Worm (Caenorhabditis elegans) whole organism, L4/young adult: ENCODE data around the gene T22F3.7.
"Not testable (repeated sequence)": the region's sequence is repeated elsewhere in the genome, so short reads cannot be mapped to it uniquely, and the experiment has no call there.

Experiments used
- W03F9.2 ChIP-seq: fragments of 150-350 bp; optimal IDR thresholded peaks from 2 replicates; lab custom pipeline; 2014; ENCODE audit warnings: missing biosample characterization, missing genetic modification characterization
- dao-5 ChIP-seq: sonication (generic microtip); optimal IDR thresholded peaks from 2 replicates; lab custom pipeline; 2016; ENCODE audit warnings: missing genotype, missing genetic modification characterization, moderate library complexity, missing compliant biosample characterization
- him-1 ChIP-seq: sonication (generic microtip); optimal IDR thresholded peaks from 2 replicates; lab custom pipeline; 2016; ENCODE audit warnings: missing genotype, missing genetic modification reagents, missing genetic modification characterization, missing compliant biosample characterization

T22F3.7 gene

ce11 chrV:3614397-3614796 lies 13.9 kb upstream of the T22F3.7 start, which contains the start of gene T22F3.11:
TSS of gene T22F3.11 (minus strand) at chrV:3614553.
- TF ChIP-seq W03F9.2 (tag; lab: Kevin White, UChicago) (no peak), dao-5 (no peak), him-1 (tag; lab: Kevin White, UChicago) (no peak)

- TF ChIP-seq him-1 (tag; lab: Kevin White, UChicago), result no peak
- TF ChIP-seq dao-5, result no peak
Measured at ce11 chrV:3613042-3613441, 12.6 kb upstream of the T22F3.7 start.

ce11 chrV:3611654-3612053 lies 11.2 kb upstream of the T22F3.7 start, which contains the start of gene T22F3.10:
TSS of gene T22F3.10 (minus strand) at chrV:3611754.
- TF ChIP-seq him-1 (tag; lab: Kevin White, UChicago) (no peak), dao-5 (no peak), W03F9.2 (tag; lab: Kevin White, UChicago) (no peak)

- TF ChIP-seq dao-5, result no peak
- no peak for TF ChIP-seq him-1 (tag; lab: Kevin White, UChicago)
- no peak for TF ChIP-seq W03F9.2 (tag; lab: Kevin White, UChicago)
Measured at ce11 chrV:3610709-3611108, 10.2 kb upstream of the T22F3.7 start.

ce11 chrV:3606391-3606790 lies 5.9 kb upstream of the T22F3.7 start:
- TF ChIP-seq him-1 (tag; lab: Kevin White, UChicago) (no peak), dao-5 (no peak), W03F9.2 (tag; lab: Kevin White, UChicago) (no peak)

- TF ChIP-seq W03F9.2 (tag; lab: Kevin White, UChicago), result no peak
- TF ChIP-seq dao-5, result no peak
- no peak for TF ChIP-seq him-1 (tag; lab: Kevin White, UChicago)
Measured at ce11 chrV:3605325-3605724, 4.9 kb upstream of the T22F3.7 start, which contains the start of gene T22F3.8. TSS of gene T22F3.8 (minus strand) at chrV:3605425.

- not testable (repeated sequence) for TF ChIP-seq him-1 (tag; lab: Kevin White, UChicago); W03F9.2 (tag; lab: Kevin White, UChicago); dao-5
Measured at ce11 chrV:3597052-3597451, 3.4 kb downstream of the T22F3.7 start, which contains the start of gene srh-212. TSS of gene srh-212 (minus strand) at chrV:3597152.

ce11 chrV:3594936-3595335 lies 5.5 kb downstream of the T22F3.7 start, which contains the start of gene srh-213:
TSS of gene srh-213 (minus strand) at chrV:3595036.
- TF ChIP-seq dao-5 (no peak), him-1 (tag; lab: Kevin White, UChicago) (no peak), W03F9.2 (tag; lab: Kevin White, UChicago) (no peak)

- TF ChIP-seq W03F9.2 (tag; lab: Kevin White, UChicago) (no peak), dao-5 (no peak), him-1 (tag; lab: Kevin White, UChicago) (no peak)
Measured at ce11 chrV:3592099-3592498, 8.4 kb downstream of the T22F3.7 start, which contains the start of gene T22F3.12. TSS of gene T22F3.12 (minus strand) at chrV:3592199.

- TF ChIP-seq dao-5 (no peak), W03F9.2 (tag; lab: Kevin White, UChicago) (no peak), him-1 (tag; lab: Kevin White, UChicago) (no peak)
Measured at ce11 chrV:3588223-3588622, 12.2 kb downstream of the T22F3.7 start.

- TF ChIP-seq dao-5 (no peak), W03F9.2 (tag; lab: Kevin White, UChicago) (no peak), him-1 (tag; lab: Kevin White, UChicago) (no peak)
Measured at ce11 chrV:3587633-3588032, 12.8 kb downstream of the T22F3.7 start.

ce11 chrV:3586014-3586689 lies 14.3 kb downstream of the T22F3.7 start, which contains the start of the genes rpl-11.1 and T22F3.2:
TSS of gene rpl-11.1 (minus strand) at chrV:3586064.
TSS of gene T22F3.2 (plus strand) at chrV:3586639.
- TF ChIP-seq W03F9.2 (tag; lab: Kevin White, UChicago), result no peak
- TF ChIP-seq dao-5, result no peak
- no peak for TF ChIP-seq him-1 (tag; lab: Kevin White, UChicago)

- TF ChIP-seq dao-5, result no peak
- no peak for TF ChIP-seq him-1 (tag; lab: Kevin White, UChicago)
- no peak for TF ChIP-seq W03F9.2 (tag; lab: Kevin White, UChicago)
Measured at ce11 chrV:3585011-3585410, 15.5 kb downstream of the T22F3.7 start.

ce11 chrV:3583622-3584021 lies 16.8 kb downstream of the T22F3.7 start:
- TF ChIP-seq W03F9.2 (tag; lab: Kevin White, UChicago) (no peak), dao-5 (no peak), him-1 (tag; lab: Kevin White, UChicago) (no peak)
